Fruit fly (Drosophila melanogaster): ENCODE results near the gene Wdr24.

The Wdr24 gene

dm6 chr3R:29773833-29774324 is 29.0 kb upstream of the Wdr24 start (continued):
- TF ChIP-seq CG11398 (GFP tag; optimal IDR thresholded peaks at IDR 0.05) (peak; percentile 68), pnt (GFP tag; optimal IDR thresholded peaks at IDR 0.05) (peak; percentile 56), sqz (GFP tag; optimal IDR thresholded peaks at IDR 0.05) (no peak), knrl (GFP tag; IDR thresholded peaks at IDR 0.05; ENCODE audit: partially characterized antibody) (no peak), Vsx1 (GFP tag; optimal IDR thresholded peaks at IDR 0.05) (no peak), pho (GFP tag; optimal IDR thresholded peaks at IDR 0.05) (peak; percentile 86), CG10274 (GFP tag; optimal IDR thresholded peaks at IDR 0.05) (peak; percentile 92), Dp (GFP tag; optimal IDR thresholded peaks at IDR 0.05) (no peak), unc-4 (GFP tag; IDR thresholded peaks at IDR 0.05; ENCODE audit: partially characterized antibody) (no peak), peb (GFP tag; IDR thresholded peaks at IDR 0.05) (peak; percentile 52; the same call in 1 of the 2 replicates), CG18262 (tag; optimal IDR thresholded peaks at IDR 0.05) (peak; percentile 33), CG4360 (GFP tag; IDR thresholded peaks at IDR 0.05) (no peak), ro (GFP tag; IDR thresholded peaks at IDR 0.05) (no peak), CG6175 (GFP tag; IDR thresholded peaks at IDR 0.05) (peak; percentile 71; the same call in 2 of the 3 replicates), Fer3 (tag; optimal IDR thresholded peaks at IDR 0.05) (peak; percentile 84), Atf-2 (GFP tag; optimal IDR thresholded peaks at IDR 0.05) (peak; percentile 75), Hr78 (GFP tag; optimal IDR thresholded peaks at IDR 0.05) (no peak), CG13775 (GFP tag; optimal IDR thresholded peaks at IDR 0.05) (peak; percentile 75), CG6654 (GFP tag; optimal IDR thresholded peaks at IDR 0.05) (peak; percentile 39), tll (GFP tag; optimal IDR thresholded peaks at IDR 0.05) (peak in 1 of 2 experiments; percentile 8), gem (tag; optimal IDR thresholded peaks at IDR 0.05) (peak; percentile 84), stwl (tag; optimal IDR thresholded peaks at IDR 0.05) (no peak), Lpt (GFP tag; optimal IDR thresholded peaks at IDR 0.05) (no peak), CG12236 (GFP tag; optimal IDR thresholded peaks at IDR 0.05) (peak; percentile 31), BEAF-32 (GFP tag; optimal IDR thresholded peaks at IDR 0.05) (no peak), ind (GFP tag; optimal IDR thresholded peaks at IDR 0.05) (peak; percentile 81), CG9932 (GFP tag; IDR thresholded peaks at IDR 0.05) (peak; percentile 72), sens-2 (GFP tag; IDR thresholded peaks at IDR 0.05) (no peak), luna (GFP tag; optimal IDR thresholded peaks at IDR 0.05) (peak; percentile 41), CG2129 (GFP tag; IDR thresholded peaks at IDR 0.05; ENCODE audit: partially characterized antibody) (no peak), CG7786 (GFP tag; optimal IDR thresholded peaks at IDR 0.05) (peak; percentile 92), CG4328 (GFP tag; optimal IDR thresholded peaks at IDR 0.05) (peak; percentile 5), grn (GFP tag; optimal IDR thresholded peaks at IDR 0.05) (peak; percentile 27), Aef1 (GFP tag; IDR thresholded peaks at IDR 0.05) (peak; percentile 73), crol (GFP tag; IDR thresholded peaks at IDR 0.05) (no peak), dysf (GFP tag; IDR thresholded peaks at IDR 0.05) (peak; percentile 89), CG10654 (GFP tag; optimal IDR thresholded peaks at IDR 0.05) (peak; percentile 38), pb (GFP tag; optimal IDR thresholded peaks at IDR 0.05) (peak; percentile 78), Dfd (GFP tag; optimal IDR thresholded peaks at IDR 0.05) (no peak), CG10959 (GFP tag; IDR thresholded peaks at IDR 0.05) (peak; percentile 46), CG32772 (GFP tag; IDR thresholded peaks at IDR 0.05) (peak; percentile 57), Eip74EF (GFP tag; optimal IDR thresholded peaks at IDR 0.05) (peak in 1 of 2 experiments; percentile 56), HLHmδ (GFP tag; optimal IDR thresholded peaks at IDR 0.05) (no peak), crc (GFP tag; optimal IDR thresholded peaks at IDR 0.05) (peak; percentile 55), lab (GFP tag; optimal IDR thresholded peaks at IDR 0.05) (peak; percentile 72), CG4820 (GFP tag; optimal IDR thresholded peaks at IDR 0.05) (peak; percentile 36), schlank (tag; optimal IDR thresholded peaks at IDR 0.05) (peak; percentile 48), CG1603 (tag; optimal IDR thresholded peaks at IDR 0.05) (peak; percentile 23), H2.0 (GFP tag; IDR thresholded peaks at IDR 0.05) (peak; percentile 33; the same call in 1 of the 2 replicates), CG16813 (GFP tag; IDR thresholded peaks at IDR 0.05; ENCODE audit: partially characterized antibody) (no peak)
